Fruit fly (Drosophila melanogaster): Measurements from ENCODE around the gene GckIII.

Gene GckIII

DNA sequence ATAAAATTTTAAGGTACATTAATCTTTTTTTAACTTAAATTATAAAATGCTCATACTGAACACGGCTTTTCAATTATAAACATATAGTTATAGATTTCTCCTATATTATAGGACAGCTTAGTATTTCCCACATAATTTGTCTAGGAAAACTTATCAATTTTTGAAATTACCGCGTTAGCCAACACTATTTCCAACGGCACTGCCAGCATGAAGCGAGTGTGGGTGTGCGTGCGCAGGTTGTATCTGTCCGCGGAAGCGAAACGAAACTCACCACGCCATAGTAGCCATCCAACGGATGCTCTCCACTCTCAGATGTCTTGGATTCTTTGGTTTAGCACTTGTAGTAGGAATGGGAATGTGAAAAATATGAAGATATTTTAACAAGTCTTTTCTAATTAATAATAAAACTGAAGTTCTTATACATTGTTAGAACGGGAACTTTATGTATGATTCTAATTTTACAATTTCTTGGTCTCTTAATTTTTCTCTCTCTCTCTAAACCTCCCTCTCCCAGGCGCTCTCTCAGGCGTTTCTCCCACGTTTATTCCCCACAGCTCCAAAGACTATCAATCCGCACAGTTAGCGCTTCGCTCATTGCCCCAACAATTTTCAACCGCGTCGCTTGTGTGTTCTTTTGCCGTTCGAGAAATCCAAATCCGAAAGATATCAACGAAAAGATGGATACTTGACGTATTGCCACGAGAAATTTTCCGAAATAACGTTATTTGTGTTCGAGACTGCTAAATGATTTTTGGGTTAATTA is 31.7 kb upstream of the GckIII start, which contains the start of gene Dad (continued):
- TF ChIP-seq MTF-1 (GFP tag; optimal IDR thresholded peaks at IDR 0.05; ENCODE audit: borderline replicate concordance) (peak; percentile 67), Dp (GFP tag; optimal IDR thresholded peaks at IDR 0.05) (peak; percentile 96), CG12236 (GFP tag; optimal IDR thresholded peaks at IDR 0.05) (no peak), Elba2 (GFP tag; optimal IDR thresholded peaks at IDR 0.05) (no peak), NC2α (GFP tag; optimal IDR thresholded peaks at IDR 0.05) (peak; percentile 5), lmd (GFP tag; IDR thresholded peaks at IDR 0.05) (no peak), insv (GFP tag; optimal IDR thresholded peaks at IDR 0.05) (no peak), CG7963 (GFP tag; IDR thresholded peaks at IDR 0.05; ENCODE audit: partially characterized antibody) (no peak), schlank (tag; optimal IDR thresholded peaks at IDR 0.05) (no peak), chm (GFP tag; IDR thresholded peaks at IDR 0.05) (peak; percentile 83), gce (GFP tag; IDR thresholded peaks at IDR 0.05) (0 out of 3 replicates have a peak, but pooled peaks have one; percentile 30), CG10321 (GFP tag; IDR thresholded peaks at IDR 0.05) (no peak), ind (GFP tag; optimal IDR thresholded peaks at IDR 0.05) (no peak), H15 (GFP tag; IDR thresholded peaks at IDR 0.05) (no peak), Spps (tag; optimal IDR thresholded peaks at IDR 0.05) (no peak), ase (GFP tag; IDR thresholded peaks at IDR 0.05) (no peak), CG14710 (tag; optimal IDR thresholded peaks at IDR 0.05) (no peak), CG10462 (GFP tag; optimal IDR thresholded peaks at IDR 0.05) (no peak), danr (GFP tag; IDR thresholded peaks at IDR 0.05) (no peak), CrebB (tag; optimal IDR thresholded peaks at IDR 0.05) (no peak), CG11696 (GFP tag; IDR thresholded peaks at IDR 0.05) (no peak), CG4424 (GFP tag; optimal IDR thresholded peaks at IDR 0.05) (no peak), dan (GFP tag; IDR thresholded peaks at IDR 0.05) (no peak)

DNA sequence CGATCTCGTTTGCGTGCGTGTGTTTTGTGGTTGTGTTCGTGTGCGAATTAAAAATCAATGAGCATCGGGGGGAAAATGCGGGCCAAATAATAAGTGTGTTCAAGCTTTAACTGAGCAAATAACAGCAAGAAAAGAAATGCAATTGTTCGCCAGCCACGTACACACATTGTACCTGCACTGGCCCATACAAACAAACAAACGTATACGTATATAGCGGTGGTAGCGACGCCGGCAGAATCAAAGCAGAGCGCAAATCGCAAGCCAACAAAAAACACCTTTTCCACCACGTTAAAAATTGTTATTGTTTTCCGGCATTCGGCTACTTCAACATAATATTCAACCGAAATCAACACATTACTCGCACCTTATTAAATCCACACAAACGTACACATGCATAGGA is 30.8 kb upstream of the GckIII start:
- TF ChIP-seq CG7963 (GFP tag; IDR thresholded peaks at IDR 0.05; ENCODE audit: partially characterized antibody) (0 out of 3 replicates have a peak, but pooled peaks have one; percentile 14), CG11093 (GFP tag; IDR thresholded peaks at IDR 0.05) (no peak), fd96Cb (tag; optimal IDR thresholded peaks at IDR 0.05) (no peak), hkb (optimal IDR thresholded peaks at IDR 0.05) (no peak), hkb (GFP tag; IDR thresholded peaks at IDR 0.05) (no peak), klu (GFP tag; IDR thresholded peaks at IDR 0.05) (no peak), jing (GFP tag; optimal IDR thresholded peaks at IDR 0.05) (no peak), z (GFP tag; IDR thresholded peaks at IDR 0.05) (no peak), ap (GFP tag; IDR thresholded peaks at IDR 0.05) (no peak), CG14050 (GFP tag; IDR thresholded peaks at IDR 0.05) (no peak), CG15269 (tag; optimal IDR thresholded peaks at IDR 0.05) (no peak), Scr (GFP tag; IDR thresholded peaks at IDR 0.05; ENCODE audit: partially characterized antibody) (no peak), Elba2 (GFP tag; optimal IDR thresholded peaks at IDR 0.05) (no peak), chinmo (GFP tag; IDR thresholded peaks at IDR 0.05; ENCODE audit: partially characterized antibody) (0 out of 4 replicates have a peak, but pooled peaks have one; percentile 64), Fer1 (GFP tag; optimal IDR thresholded peaks at IDR 0.05) (no peak), ac (GFP tag; optimal IDR thresholded peaks at IDR 0.05) (no peak), unpg (GFP tag; optimal IDR thresholded peaks at IDR 0.05) (no peak), CG12769 (tag; optimal IDR thresholded peaks at IDR 0.05) (no peak), gce (GFP tag; IDR thresholded peaks at IDR 0.05) (no peak), HLH4C (GFP tag; IDR thresholded peaks at IDR 0.05; ENCODE audit: partially characterized antibody) (0 out of 3 replicates have a peak, but pooled peaks have one; percentile 3), tio (GFP tag; optimal IDR thresholded peaks at IDR 0.05) (no peak), CG6689 (GFP tag; IDR thresholded peaks at IDR 0.05) (no peak), Adf1 (GFP tag; IDR thresholded peaks at IDR 0.05) (peak; percentile 67), CG10209 (GFP tag; optimal IDR thresholded peaks at IDR 0.05) (no peak), B-H1 (GFP tag; IDR thresholded peaks at IDR 0.05) (no peak), gro (GFP tag; optimal IDR thresholded peaks at IDR 0.05) (no peak), ato (GFP tag; IDR thresholded peaks at IDR 0.05; ENCODE audit: partially characterized antibody) (no peak), CG2199 (GFP tag; IDR thresholded peaks at IDR 0.05) (no peak), cg (GFP tag; optimal IDR thresholded peaks at IDR 0.05) (peak; percentile 55), CG31388 (GFP tag; optimal IDR thresholded peaks at IDR 0.05) (no peak)
